Worm (Caenorhabditis elegans): ENCODE measurements around the gene ZK177.2.
A peak's percentile ranks its signal among the peaks of the same experiment; 100 is the strongest.

The ZK177.2 gene

DNA sequence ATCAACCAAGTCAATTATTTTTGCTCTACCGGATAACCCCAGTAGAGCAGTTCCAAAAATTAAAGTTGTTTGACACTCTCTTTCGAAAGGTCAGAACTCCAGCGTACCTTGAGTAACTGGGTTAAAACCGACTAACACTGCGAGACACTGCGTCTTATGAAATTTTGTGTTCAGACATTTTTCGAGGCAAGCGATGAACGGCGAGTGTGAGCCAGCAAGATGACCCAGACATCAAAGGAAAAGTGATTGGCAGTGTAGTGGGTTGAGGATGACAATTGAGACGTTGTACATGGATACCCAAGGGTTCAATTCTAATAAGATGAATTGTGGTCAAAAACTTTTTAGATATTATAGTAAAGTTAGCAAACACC is 25.1 kb downstream of the ZK177.2 start (continued):
- TF ChIP-seq nhr-11 (tag; optimal IDR thresholded peaks at IDR 0.05) (no peak), isw-1 (GFP tag; IDR thresholded peaks at IDR 0.05) (no peak), ceh-90 (tag; optimal IDR thresholded peaks at IDR 0.05) (no peak), snu-23 (GFP tag; optimal IDR thresholded peaks at IDR 0.05) (peak; percentile 70), nhr-90 (tag; optimal IDR thresholded peaks at IDR 0.05; ENCODE audit: poor library complexity) (peak; percentile 69), snpc-4 (tag; optimal IDR thresholded peaks at IDR 0.05) (peak; percentile 98), fkh-8 (tag; optimal IDR thresholded peaks at IDR 0.05) (no peak), nhr-84 (tag; optimal IDR thresholded peaks at IDR 0.05) (peak; percentile 40), jun-1 (tag; optimal IDR thresholded peaks at IDR 0.05) (peak; percentile 58), fos-1 (tag; optimal IDR thresholded peaks at IDR 0.05) (no peak), F16B12.6 (tag; optimal IDR thresholded peaks at IDR 0.05) (peak; percentile 24), C04F5.9 (tag; optimal IDR thresholded peaks at IDR 0.05) (peak; percentile 57), tbx-2 (tag; optimal IDR thresholded peaks at IDR 0.05) (no peak), pqm-1 (tag; optimal IDR thresholded peaks at IDR 0.05) (no peak), lin-35 (GFP tag; optimal IDR thresholded peaks at IDR 0.05) (peak; percentile 15 to 59)

DNA sequence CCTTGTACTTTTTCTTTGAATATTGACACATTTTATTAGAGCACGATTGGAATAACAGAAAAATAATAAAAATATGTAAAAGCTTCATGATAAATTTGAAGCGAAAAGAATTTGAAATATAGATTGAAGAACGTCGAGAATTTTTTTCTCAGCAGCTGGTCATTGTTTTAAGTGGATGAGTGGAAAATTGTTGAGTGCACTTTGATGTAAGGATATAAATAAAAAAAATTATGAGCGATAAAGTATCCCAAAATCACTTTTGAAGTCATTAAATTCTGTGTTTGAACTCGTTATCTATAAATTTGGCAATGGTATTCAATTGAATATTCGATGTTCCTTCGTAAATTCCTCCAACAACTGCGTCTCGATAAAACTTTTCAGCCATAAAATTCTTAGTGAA is 25.8 kb downstream of the ZK177.2 start, which contains the start of gene ins-13:
Gene ins-13 (minus strand): TSS at position 101 of the 400 bp plus-strand sequence.
- no peak for TF ChIP-seq xbp-1 (tag; optimal IDR thresholded peaks at IDR 0.05)
- no peak for TF ChIP-seq pqm-1 (tag; optimal IDR thresholded peaks at IDR 0.05)
- TF ChIP-seq lsy-2 (tag; optimal IDR thresholded peaks at IDR 0.05), result no peak
- TF ChIP-seq C16A3.4 (tag; optimal IDR thresholded peaks at IDR 0.05), result no peak
- no peak for TF ChIP-seq jun-1 (tag; optimal IDR thresholded peaks at IDR 0.05)
- TF ChIP-seq ets-5 (GFP tag; IDR thresholded peaks at IDR 0.05), result no peak
- TF ChIP-seq hpl-2 (GFP tag; optimal IDR thresholded peaks at IDR 0.05), result no peak
- TF ChIP-seq irx-1 (tag; optimal IDR thresholded peaks at IDR 0.05), result no peak
- no peak for TF ChIP-seq nhr-85 (tag)
- no peak for TF ChIP-seq sox-4 (tag; optimal IDR thresholded peaks at IDR 0.05)
- no peak for TF ChIP-seq fkh-8 (tag; optimal IDR thresholded peaks at IDR 0.05)
- TF ChIP-seq lin-39 (tag; optimal IDR thresholded peaks at IDR 0.05), result no peak
- TF ChIP-seq isw-1 (GFP tag; IDR thresholded peaks at IDR 0.05), result no peak
- no peak for TF ChIP-seq nhr-71 (tag; optimal IDR thresholded peaks at IDR 0.05)

DNA sequence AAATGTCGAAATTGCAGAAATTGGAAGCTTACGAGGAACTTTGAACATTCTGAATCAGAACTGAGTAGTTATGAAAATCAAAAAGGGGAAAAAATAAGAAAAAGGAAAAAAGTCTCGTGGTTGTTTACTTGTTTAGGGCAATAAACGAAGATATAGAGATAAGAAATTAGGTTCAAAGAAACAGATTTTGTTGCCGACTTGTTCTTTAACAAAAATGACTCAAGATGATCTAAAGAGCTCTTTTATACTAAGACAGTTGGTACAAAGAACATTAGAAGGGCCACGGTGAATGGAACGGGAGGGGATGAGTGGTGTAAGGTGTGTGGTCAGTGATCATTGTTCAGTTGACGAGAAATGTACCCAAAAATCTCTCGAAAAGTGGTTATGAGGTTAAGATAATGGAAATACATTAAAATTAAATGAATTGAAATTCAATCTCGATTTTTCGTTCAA is 28.5 kb downstream of the ZK177.2 start, which contains the start of gene acdh-2:
Gene acdh-2 (minus strand): TSS at position 51 of the 453 bp plus-strand sequence.
- TF ChIP-seq nhr-71 (tag; optimal IDR thresholded peaks at IDR 0.05) (peak; percentile 51), ceh-8 (GFP tag; optimal IDR thresholded peaks at IDR 0.05) (no peak), snu-23 (GFP tag; optimal IDR thresholded peaks at IDR 0.05) (peak; percentile 22), tlp-1 (tag; optimal IDR thresholded peaks at IDR 0.05) (no peak), dpl-1 (GFP tag; optimal IDR thresholded peaks at IDR 0.05) (no peak), aha-1 (tag; optimal IDR thresholded peaks at IDR 0.05) (no peak), nhr-11 (tag; optimal IDR thresholded peaks at IDR 0.05) (no peak), nhr-76 (tag; optimal IDR thresholded peaks at IDR 0.05) (no peak), Y116A8C.19 (tag; optimal IDR thresholded peaks at IDR 0.05; ENCODE audit: borderline replicate concordance) (no peak), C16A3.4 (tag; optimal IDR thresholded peaks at IDR 0.05) (no peak), C34B4.2 (tag; optimal IDR thresholded peaks at IDR 0.05) (no peak), nhr-84 (tag; optimal IDR thresholded peaks at IDR 0.05) (no peak), sup-37 (GFP tag; optimal IDR thresholded peaks at IDR 0.05) (no peak)

DNA sequence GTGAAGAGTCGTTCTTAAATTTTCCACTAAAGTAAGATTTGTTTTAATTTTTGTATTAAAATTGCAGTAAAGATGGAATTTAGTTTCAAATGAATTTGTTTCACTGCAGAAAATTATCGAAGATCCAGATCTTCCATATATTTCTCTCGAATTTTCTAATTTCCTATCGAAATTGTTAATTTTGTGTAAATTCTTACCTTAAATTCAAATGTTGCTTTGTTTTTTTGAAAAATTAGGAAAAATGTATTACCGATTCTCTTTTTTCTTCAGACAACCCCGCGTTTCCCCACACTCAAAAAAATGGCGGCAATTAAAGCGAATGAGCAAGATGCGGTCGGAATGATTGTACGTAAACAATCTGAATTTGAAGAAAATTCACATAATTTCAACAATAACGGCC is 30.7 kb downstream of the ZK177.2 start, which contains the start of gene C17C3.6:
Gene C17C3.6 (plus strand): TSS at position 301 of the 400 bp plus-strand sequence.
- TF ChIP-seq hpl-2 (GFP tag; optimal IDR thresholded peaks at IDR 0.05) (no peak), nhr-19 (GFP tag; conservative IDR thresholded peaks at IDR 0.05) (no peak), ztf-11 (tag; optimal IDR thresholded peaks at IDR 0.05) (no peak), jun-1 (tag; optimal IDR thresholded peaks at IDR 0.05) (no peak), nhr-12 (tag; optimal IDR thresholded peaks at IDR 0.05) (no peak), fkh-8 (tag; optimal IDR thresholded peaks at IDR 0.05) (no peak), egl-27 (tag; optimal IDR thresholded peaks at IDR 0.05) (no peak), nhr-47 (tag; optimal IDR thresholded peaks at IDR 0.05) (no peak), nhr-85 (tag) (no peak), lin-13 (GFP tag; optimal IDR thresholded peaks at IDR 0.05) (no peak), pag-3 (tag; optimal IDR thresholded peaks at IDR 0.05; ENCODE audit: borderline replicate concordance, insufficient read depth) (no peak), blmp-1 (tag; optimal IDR thresholded peaks at IDR 0.05) (no peak), elt-2 (tag; optimal IDR thresholded peaks at IDR 0.05) (no peak), nhr-84 (tag; optimal IDR thresholded peaks at IDR 0.05) (no peak), ets-5 (GFP tag; IDR thresholded peaks at IDR 0.05) (no peak), grh-1 (GFP tag; IDR thresholded peaks at IDR 0.05) (no peak), snpc-4 (tag; optimal IDR thresholded peaks at IDR 0.05) (no peak), nhr-11 (tag; optimal IDR thresholded peaks at IDR 0.05) (no peak), mab-9 (GFP tag; IDR thresholded peaks at IDR 0.05) (no peak), nhr-28 (tag; optimal IDR thresholded peaks at IDR 0.05) (no peak)
